Worm (Caenorhabditis elegans) whole organism, young adult: ENCODE data around the gene C47E12.3.
A peak's percentile ranks its signal among the peaks of the same experiment; 100 is the strongest.

ENCODE experiments used
- C06A6.2 ChIP-seq: fragments of 200-800 bp; sonication (Bioruptor generic); conservative IDR thresholded peaks from 2 replicates; pipeline ENCODE4 v1.3.6; 2022; ENCODE audit warnings: missing genetic modification characterization, missing compliant biosample characterization
- D2030.7 ChIP-seq: fragments of 200-800 bp; sonication (Bioruptor generic); IDR thresholded peaks from 2 replicates; pipeline ENCODE4 v1.3.6; 2022; ENCODE audit warnings: missing genetic modification reagents, missing genetic modification characterization, missing compliant biosample characterization
- F22D6.2 ChIP-seq: sonication (generic microtip); optimal IDR thresholded peaks from 2 replicates; lab custom pipeline; 2016; ENCODE audit warnings: mild to moderate bottlenecking, missing genetic modification characterization, missing compliant biosample characterization
- K11D2.4 ChIP-seq: fragments of 200-800 bp; sonication (Bioruptor generic); IDR thresholded peaks from 2 replicates; pipeline ENCODE4 v1.3.6; 2022; ENCODE audit warnings: missing genetic modification reagents, missing genetic modification characterization, missing compliant biosample characterization
- T26A5.8 ChIP-seq: sonication (generic microtip); optimal IDR thresholded peaks from 2 replicates; lab custom pipeline; 2016; ENCODE audit warnings: missing genetic modification characterization, missing compliant biosample characterization
- Y53G8AR.9 ChIP-seq: fragments of 200-800 bp; sonication (Bioruptor generic); conservative IDR thresholded peaks from 2 replicates; pipeline ENCODE4 v1.3.6; 2022; ENCODE audit warnings: missing genetic modification reagents, missing genetic modification characterization, missing compliant biosample characterization
- akir-1 ChIP-seq: fragments of 200-800 bp; sonication (Bioruptor generic); optimal IDR thresholded peaks from 2 replicates; lab custom pipeline; 2018; ENCODE audit warnings: mild to moderate bottlenecking, missing genetic modification characterization, moderate library complexity, missing compliant biosample characterization
- aptf-3 ChIP-seq: fragments of 200-800 bp; sonication (Bioruptor generic); IDR thresholded peaks from 2 replicates; pipeline ENCODE4 v1.3.6; 2022; ENCODE audit warnings: missing genetic modification characterization, missing compliant biosample characterization
- atf-7 ChIP-seq: sonication (generic microtip); optimal IDR thresholded peaks from 2 replicates; lab custom pipeline; 2017; ENCODE audit warnings: mild to moderate bottlenecking, missing genetic modification characterization, missing compliant biosample characterization
- attf-3 ChIP-seq: fragments of 200-800 bp; sonication (Bioruptor generic); conservative IDR thresholded peaks from 2 replicates; pipeline ENCODE4 v1.3.6; 2022; ENCODE audit warnings: missing genetic modification reagents, missing genetic modification characterization, missing compliant biosample characterization
- ceh-100 ChIP-seq: fragments of 200-800 bp; sonication (Bioruptor generic); IDR thresholded peaks from 2 replicates; pipeline ENCODE4 v1.3.6; 2022; ENCODE audit warnings: missing genetic modification reagents, missing genetic modification characterization, missing compliant biosample characterization
- efl-1 ChIP-seq: fragments of 150-350 bp; optimal IDR thresholded peaks from 2 replicates; lab custom pipeline; 2014; ENCODE audit warnings: missing biosample characterization, missing genetic modification reagents, missing genetic modification characterization
- egl-18 ChIP-seq: fragments of 200-800 bp; sonication (Bioruptor generic); IDR thresholded peaks from 2 replicates; pipeline ENCODE4 v1.3.6; 2022; ENCODE audit warnings: missing genetic modification reagents, missing genetic modification characterization, missing compliant biosample characterization
- egl-44 ChIP-seq: fragments of 200-800 bp; sonication (Bioruptor generic); IDR thresholded peaks from 2 replicates; pipeline ENCODE4 v1.3.6; 2022; ENCODE audit warnings: missing genetic modification reagents, missing genetic modification characterization, missing compliant biosample characterization
- him-1 ChIP-seq: sonication (generic microtip); optimal IDR thresholded peaks from 2 replicates; lab custom pipeline; 2016; ENCODE audit warnings: missing genotype, missing genetic modification reagents, missing genetic modification characterization, missing compliant biosample characterization
- hmg-1.2 ChIP-seq: fragments of 200-800 bp; sonication (Bioruptor generic); IDR thresholded peaks from 2 replicates; pipeline ENCODE4 v1.3.6; 2022; ENCODE audit warnings: missing genetic modification reagents, missing genetic modification characterization, missing compliant biosample characterization
- lag-1 ChIP-seq: fragments of 200-800 bp; sonication (Bioruptor generic); IDR thresholded peaks from 2 replicates; pipeline ENCODE4 v1.3.6; 2022; ENCODE audit warnings: missing genetic modification reagents, missing genetic modification characterization, missing compliant biosample characterization
- lin-26 ChIP-seq: fragments of 200-800 bp; sonication (Bioruptor generic); IDR thresholded peaks from 2 replicates; pipeline ENCODE4 v1.3.6; 2022; ENCODE audit warnings: missing genetic modification reagents, missing genetic modification characterization, missing compliant biosample characterization
- lin-35 ChIP-seq, 3 experiments: fragments of 150-350 bp in 2 of 3; sonication (generic microtip) in 1 of 3; optimal IDR thresholded peaks; 2 replicates each; lab custom pipeline; 2014 to 2018; ENCODE audit warnings: missing biosample characterization in 3 of 3, missing genetic modification characterization in 3 of 3, missing genetic modification reagents in 3 of 3
- lin-40 ChIP-seq: sonication (generic microtip); optimal IDR thresholded peaks from 2 replicates; lab custom pipeline; 2016; ENCODE audit warnings: missing genetic modification characterization, mild to moderate bottlenecking, missing compliant biosample characterization, missing genotype, missing genetic modification reagents
- madf-3 ChIP-seq: fragments of 200-800 bp; sonication (Bioruptor generic); IDR thresholded peaks from 2 replicates; pipeline ENCODE4 v1.3.6; 2022; ENCODE audit warnings: missing genetic modification reagents, missing genetic modification characterization, missing compliant biosample characterization
- madf-8 ChIP-seq: fragments of 200-800 bp; sonication (Bioruptor generic); conservative IDR thresholded peaks from 2 replicates; pipeline ENCODE4 v1.3.6; 2022; ENCODE audit warnings: missing genetic modification reagents, missing genetic modification characterization, missing compliant biosample characterization
- mcd-1 ChIP-seq: fragments of 200-800 bp; sonication (Bioruptor generic); IDR thresholded peaks from 2 replicates; pipeline ENCODE4 v1.3.6; 2022; ENCODE audit warnings: missing genetic modification reagents, missing genetic modification characterization, missing compliant biosample characterization
- mel-28 ChIP-seq: sonication (generic microtip); optimal IDR thresholded peaks from 2 replicates; lab custom pipeline; 2016; ENCODE audit warnings: borderline replicate concordance, mild to moderate bottlenecking, missing genetic modification characterization, missing compliant biosample characterization
- nfya-1 ChIP-seq: sonication (generic microtip); optimal IDR thresholded peaks from 2 replicates; lab custom pipeline; 2017; ENCODE audit warnings: antibody characterized with exemption, missing compliant biosample characterization, missing genetic modification characterization, borderline replicate concordance; ENCODE audit not compliant: insufficient read depth
- nfyb-1 ChIP-seq: fragments of 200-800 bp; sonication (Bioruptor generic); IDR thresholded peaks from 2 replicates; pipeline ENCODE4 v1.3.6; 2022; ENCODE audit warnings: missing genetic modification reagents, missing genetic modification characterization, missing compliant biosample characterization
- nhr-120 ChIP-seq: fragments of 200-800 bp; sonication (Bioruptor generic); IDR thresholded peaks from 2 replicates; pipeline ENCODE4 v1.3.6; 2022; ENCODE audit warnings: missing genetic modification characterization, missing compliant biosample characterization
- nhr-179 ChIP-seq: sonication (generic microtip); optimal IDR thresholded peaks from 2 replicates; lab custom pipeline; 2016; ENCODE audit warnings: mild to moderate bottlenecking, missing genetic modification characterization, missing compliant biosample characterization
- rcor-1 ChIP-seq: fragments of 200-800 bp; sonication (Bioruptor generic); IDR thresholded peaks from 2 replicates; pipeline ENCODE4 v1.3.6; 2022; ENCODE audit warnings: missing genetic modification reagents, missing genetic modification characterization, missing compliant biosample characterization
- sptf-2 ChIP-seq: fragments of 200-800 bp; sonication (Bioruptor generic); optimal IDR thresholded peaks from 2 replicates; lab custom pipeline; 2018; ENCODE audit warnings: mild to moderate bottlenecking, missing genetic modification characterization, missing compliant biosample characterization
- xnd-1 ChIP-seq: sonication (generic microtip); optimal IDR thresholded peaks from 2 replicates; lab custom pipeline; 2016; ENCODE audit warnings: missing genotype, missing genetic modification reagents, missing genetic modification characterization, missing compliant biosample characterization
- zfh-2 ChIP-seq: fragments of 200-800 bp; sonication (Bioruptor generic); conservative IDR thresholded peaks from 2 replicates; pipeline ENCODE4 v1.3.6; 2022; ENCODE audit warnings: missing genetic modification reagents, missing genetic modification characterization, missing compliant biosample characterization
- ztf-25 ChIP-seq: fragments of 200-800 bp; sonication (Bioruptor generic); IDR thresholded peaks from 2 replicates; pipeline ENCODE4 v1.3.6; 2022; ENCODE audit warnings: missing genetic modification reagents, missing genetic modification characterization, missing compliant biosample characterization

The C47E12.3 gene

ce11 chrIV:9982895-9983294 lies 18.8 kb downstream of the C47E12.3 start, which contains the start of gene mam-2:
Gene mam-2 (plus strand): TSS chrIV:9983195.
- no peak for TF ChIP-seq nfyb-1 (GFP tag; lab: Robert Waterston, UW)
- no peak for TF ChIP-seq D2030.7
- no peak for TF ChIP-seq madf-3 (GFP tag; lab: Robert Waterston, UW)
- no peak for TF ChIP-seq rcor-1 (GFP tag; lab: Robert Waterston, UW)
- TF ChIP-seq lin-40, result no peak

- peak; percentile 87 for TF ChIP-seq hmg-1.2 (GFP tag; lab: Robert Waterston, UW)
- peak; percentile 36; the same call in 1 of the 2 replicates for TF ChIP-seq mcd-1 (GFP tag; lab: Robert Waterston, UW)
- no peak for TF ChIP-seq nhr-120
- TF ChIP-seq, all 124 proteins: peak for 2
Measured at ce11 chrIV:9982226-9982794, 19.3 kb downstream of the C47E12.3 start, which contains the start of gene rrp-1. Gene rrp-1 (minus strand): TSS chrIV:9982276.

ce11 chrIV:9977602-9978172 lies 24.0 kb downstream of the C47E12.3 start, which contains the start of gene dhp-2:
Gene dhp-2 (plus strand): TSS chrIV:9978122.
- TF ChIP-seq aptf-3, result no peak
- TF ChIP-seq mcd-1 (GFP tag; lab: Robert Waterston, UW), result no peak
- no peak for TF ChIP-seq lag-1 (GFP tag; lab: Robert Waterston, UW)
- no peak for TF ChIP-seq him-1 (tag; lab: Kevin White, UChicago)
- no peak for TF ChIP-seq atf-7 (tag; lab: Kevin White, UChicago)
- no peak for TF ChIP-seq sptf-2 (GFP tag; lab: Kevin White, UChicago)
- no peak for TF ChIP-seq lin-35 (GFP tag; optimal IDR thresholded peaks at IDR 0.05; lab: Kevin White, UChicago)
- no peak for TF ChIP-seq ceh-100 (GFP tag; lab: Robert Waterston, UW)
- TF ChIP-seq rcor-1 (GFP tag; lab: Robert Waterston, UW), result no peak
- no peak for TF ChIP-seq nfyb-1 (GFP tag; lab: Robert Waterston, UW)
- TF ChIP-seq akir-1 (GFP tag; lab: Kevin White, UChicago), result no peak
- TF ChIP-seq ztf-25 (GFP tag; lab: Robert Waterston, UW), result no peak
- no peak for TF ChIP-seq xnd-1 (tag; lab: Kevin White, UChicago)
- no peak for TF ChIP-seq egl-44
- no peak for TF ChIP-seq efl-1 (GFP tag; lab: Kevin White, UChicago)
- TF ChIP-seq Y53G8AR.9 (GFP tag; lab: Robert Waterston, UW), result no peak
- TF ChIP-seq mel-28 (tag; lab: Kevin White, UChicago), result no peak
- no peak for TF ChIP-seq madf-8 (GFP tag; lab: Robert Waterston, UW)

ce11 chrIV:9976284-9976683 lies 25.4 kb downstream of the C47E12.3 start, which contains the start of gene C47E12.14:
Gene C47E12.14 (minus strand): TSS chrIV:9976384.
- TF ChIP-seq egl-18 (GFP tag; lab: Robert Waterston, UW) (no peak), nhr-179 (tag; lab: Kevin White, UChicago) (no peak), efl-1 (GFP tag; lab: Kevin White, UChicago) (no peak), K11D2.4 (no peak), lin-26 (no peak), F22D6.2 (tag; lab: Kevin White, UChicago) (no peak)

ce11 chrIV:9974392-9974791 lies 27.3 kb downstream of the C47E12.3 start, which contains the start of gene C47E12.9:
Gene C47E12.9 (plus strand): TSS chrIV:9974692.
- TF ChIP-seq attf-3 (GFP tag; lab: Robert Waterston, UW) (no peak), nfya-1 (tag; lab: Kevin White, UChicago) (no peak), C06A6.2 (GFP tag; lab: Robert Waterston, UW) (no peak), zfh-2 (GFP tag; lab: Robert Waterston, UW) (no peak), lin-40 (no peak), T26A5.8 (tag; lab: Kevin White, UChicago) (no peak)
